Worm (Caenorhabditis elegans) whole organism, L3 larva: Measurements from ENCODE around the gene cpl-1.
A peak's percentile ranks its signal among the peaks of the same experiment; 100 is the strongest.

Experiments
- R02D3.7 ChIP-seq: fragments of 150-350 bp; optimal IDR thresholded peaks from 2 replicates; lab custom pipeline; 2014; ENCODE audit warnings: missing biosample characterization, missing genetic modification characterization
- ZK546.5 ChIP-seq: sonication (generic microtip); optimal IDR thresholded peaks from 2 replicates; lab custom pipeline; 2017; ENCODE audit warnings: missing biosample characterization, missing genetic modification characterization
- ama-1 ChIP-seq: fragments of 150-350 bp; optimal IDR thresholded peaks from 2 replicates; lab custom pipeline; 2018
- egl-27 ChIP-seq: sonication (generic microtip); optimal IDR thresholded peaks from 4 replicates; lab custom pipeline; 2017; ENCODE audit warnings: missing biosample characterization, missing genetic modification reagents, missing genetic modification characterization
- elt-2 ChIP-seq: sonication (generic microtip); optimal IDR thresholded peaks from 2 replicates; lab custom pipeline; 2016; ENCODE audit warnings: missing genetic modification reagents, mild to moderate bottlenecking, missing genetic modification characterization, missing compliant biosample characterization
- fkh-10 ChIP-seq: sonication (generic microtip); optimal IDR thresholded peaks from 2 replicates; lab custom pipeline; 2017; ENCODE audit warnings: missing biosample characterization, missing genetic modification reagents, missing genetic modification characterization
- nhr-11 ChIP-seq: fragments of 150-350 bp; optimal IDR thresholded peaks from 2 replicates; lab custom pipeline; 2014; ENCODE audit warnings: missing biosample characterization, missing genetic modification characterization
- nhr-12 ChIP-seq: fragments of 150-350 bp; optimal IDR thresholded peaks from 2 replicates; lab custom pipeline; 2014; ENCODE audit warnings: missing biosample characterization, missing genetic modification characterization
- nhr-23 ChIP-seq: fragments of 150-350 bp; optimal IDR thresholded peaks from 2 replicates; lab custom pipeline; 2014; ENCODE audit warnings: missing biosample characterization, missing genetic modification reagents, missing genetic modification characterization
- nhr-237 ChIP-seq: fragments of 150-350 bp; optimal IDR thresholded peaks from 2 replicates; lab custom pipeline; 2014; ENCODE audit warnings: missing biosample characterization, missing genetic modification characterization
- nhr-28 ChIP-seq: fragments of 150-350 bp; optimal IDR thresholded peaks from 2 replicates; lab custom pipeline; 2014; ENCODE audit warnings: missing biosample characterization, missing genetic modification characterization
- nhr-76 ChIP-seq: fragments of 150-350 bp; sonication (generic microtip); optimal IDR thresholded peaks from 5 replicates; lab custom pipeline; 2014; ENCODE audit warnings: missing biosample characterization, missing genetic modification characterization
- skn-1 ChIP-seq: fragments of 150-350 bp; optimal IDR thresholded peaks from 2 replicates; lab custom pipeline; 2014; ENCODE audit warnings: missing biosample characterization, missing genetic modification characterization
- snpc-4 ChIP-seq: fragments of 150-350 bp; optimal IDR thresholded peaks from 2 replicates; lab custom pipeline; 2014; ENCODE audit warnings: missing biosample characterization, missing genetic modification characterization

ce11 chrV:16610791-16611385, 15.7 kb upstream of the cpl-1 start, which contains the start of gene srw-54:
- TF ChIP-seq ama-1 (lab: Kevin White, UChicago) (no peak), nhr-12 (tag; lab: Kevin White, UChicago) (no peak), nhr-11 (tag; lab: Kevin White, UChicago) (no peak), egl-27 (tag; lab: Kevin White, UChicago) (no peak), nhr-237 (tag; lab: Kevin White, UChicago) (no peak), ZK546.5 (tag; lab: Kevin White, UChicago) (no peak), R02D3.7 (tag; lab: Kevin White, UChicago) (no peak), skn-1 (no peak), fkh-10 (GFP tag; lab: Kevin White, UChicago) (no peak), snpc-4 (no peak), elt-2 (peak; percentile 76), nhr-28 (tag; lab: Kevin White, UChicago) (no peak), nhr-23 (no peak), nhr-76 (tag; lab: Kevin White, UChicago) (no peak)
